Worm (Caenorhabditis elegans): ENCODE data around the gene F52H3.6.
A peak's percentile ranks its signal among the peaks of the same experiment; 100 is the strongest.
"Not testable (repeated sequence)": the region's sequence is repeated elsewhere in the genome, so short reads cannot be mapped to it uniquely, and the experiment has no call there.

ce11 chrII:10033163-10033871, 5.1 kb upstream of the F52H3.6 start, which contains the start of gene mtcu-2:
- peak; percentile 76 for TF ChIP-seq nfya-1 (tag; optimal IDR thresholded peaks at IDR 0.05)
- peak; percentile 75 for TF ChIP-seq tbx-2 (tag; optimal IDR thresholded peaks at IDR 0.05)
- not testable (repeated sequence) for TF ChIP-seq nhr-11 (tag; optimal IDR thresholded peaks at IDR 0.05); sox-4 (tag; optimal IDR thresholded peaks at IDR 0.05); npax-4 (tag; optimal IDR thresholded peaks at IDR 0.05); ama-1 (optimal IDR thresholded peaks at IDR 0.05); fkh-10 (GFP tag; optimal IDR thresholded peaks at IDR 0.05); ceh-6 (GFP tag; optimal IDR thresholded peaks at IDR 0.05); K02D7.2 (tag; optimal IDR thresholded peaks at IDR 0.05)
- peak; percentile 85 for TF ChIP-seq ceh-31 (tag; optimal IDR thresholded peaks at IDR 0.05)

Measured in whole organism, late embryonic.